Worm (Caenorhabditis elegans) whole organism, young adult: Measurements from ENCODE around the gene srx-32.

Experiments used
- B0336.3 ChIP-seq: fragments of 200-800 bp; sonication (Bioruptor generic); IDR thresholded peaks from 2 replicates; pipeline ENCODE4 v1.3.6; 2022; ENCODE audit warnings: missing genetic modification characterization, missing compliant biosample characterization
- C17E4.6 ChIP-seq: fragments of 200-800 bp; sonication (Bioruptor generic); IDR thresholded peaks from 2 replicates; pipeline ENCODE4 v1.3.6; 2022; ENCODE audit warnings: missing genetic modification reagents, missing genetic modification characterization, missing compliant biosample characterization
- F10E7.11 ChIP-seq: sonication (generic microtip); optimal IDR thresholded peaks from 2 replicates; lab custom pipeline; 2017; ENCODE audit warnings: mild to moderate bottlenecking, missing genetic modification characterization, moderate library complexity, missing compliant biosample characterization
- F22D6.2 ChIP-seq: sonication (generic microtip); optimal IDR thresholded peaks from 2 replicates; lab custom pipeline; 2016; ENCODE audit warnings: mild to moderate bottlenecking, missing genetic modification characterization, missing compliant biosample characterization
- F33H1.4 ChIP-seq: fragments of 200-800 bp; sonication (Bioruptor generic); IDR thresholded peaks from 2 replicates; pipeline ENCODE4 v1.3.6; 2022; ENCODE audit warnings: missing genetic modification reagents, missing genetic modification characterization, missing compliant biosample characterization
- F37B4.10 ChIP-seq: fragments of 200-800 bp; sonication (Bioruptor generic); IDR thresholded peaks from 2 replicates; pipeline ENCODE4 v1.3.6; 2022; ENCODE audit warnings: missing genetic modification characterization, missing compliant biosample characterization
- F49E8.2 ChIP-seq: sonication (generic microtip); optimal IDR thresholded peaks from 3 replicates; lab custom pipeline; 2017; ENCODE audit warnings: missing genetic modification characterization, mild to moderate bottlenecking, missing compliant biosample characterization, antibody characterized with exemption, moderate library complexity; ENCODE audit not compliant: insufficient read depth
- F55B11.4 ChIP-seq: sonication (generic microtip); optimal IDR thresholded peaks from 2 replicates; lab custom pipeline; 2016; ENCODE audit warnings: missing compliant biosample characterization, missing genetic modification characterization, borderline replicate concordance; ENCODE audit not compliant: insufficient read depth
- K12H6.12 ChIP-seq: fragments of 200-800 bp; sonication (Bioruptor generic); optimal IDR thresholded peaks from 2 replicates; lab custom pipeline; 2018; ENCODE audit warnings: mild to moderate bottlenecking, missing genetic modification characterization, missing compliant biosample characterization
- T26A5.8 ChIP-seq: sonication (generic microtip); optimal IDR thresholded peaks from 2 replicates; lab custom pipeline; 2016; ENCODE audit warnings: missing genetic modification characterization, missing compliant biosample characterization
- Y53G8AR.9 ChIP-seq: fragments of 200-800 bp; sonication (Bioruptor generic); conservative IDR thresholded peaks from 2 replicates; pipeline ENCODE4 v1.3.6; 2022; ENCODE audit warnings: missing genetic modification reagents, missing genetic modification characterization, missing compliant biosample characterization
- Y56A3A.18 ChIP-seq: fragments of 200-800 bp; sonication (Bioruptor generic); IDR thresholded peaks from 2 replicates; pipeline ENCODE4 v1.3.6; 2022; ENCODE audit warnings: missing genetic modification reagents, missing genetic modification characterization, missing compliant biosample characterization
- Y67H2A.10 ChIP-seq: fragments of 200-800 bp; sonication (Bioruptor generic); conservative IDR thresholded peaks from 2 replicates; pipeline ENCODE4 v1.3.6; 2022; ENCODE audit warnings: missing genetic modification reagents, missing genetic modification characterization, missing compliant biosample characterization
- Y79H2A.3 ChIP-seq: fragments of 200-800 bp; sonication (Bioruptor generic); conservative IDR thresholded peaks from 2 replicates; pipeline ENCODE4 v1.3.6; 2022; ENCODE audit warnings: missing genetic modification reagents, missing genetic modification characterization, missing compliant biosample characterization
- aptf-2 ChIP-seq: fragments of 200-800 bp; sonication (Bioruptor generic); conservative IDR thresholded peaks from 2 replicates; pipeline ENCODE4 v1.3.6; 2022; ENCODE audit warnings: missing genetic modification reagents, missing genetic modification characterization, missing compliant biosample characterization
- athp-1 ChIP-seq: sonication (generic microtip); optimal IDR thresholded peaks from 2 replicates; lab custom pipeline; 2017; ENCODE audit warnings: mild to moderate bottlenecking, missing genetic modification characterization, missing compliant biosample characterization
- attf-3 ChIP-seq: fragments of 200-800 bp; sonication (Bioruptor generic); conservative IDR thresholded peaks from 2 replicates; pipeline ENCODE4 v1.3.6; 2022; ENCODE audit warnings: missing genetic modification reagents, missing genetic modification characterization, missing compliant biosample characterization
- cebp-1 ChIP-seq, 2 experiments: fragments of 200-800 bp in 1 of 2; sonication (Bioruptor generic) in 1 of 2; sonication (generic microtip) in 1 of 2; IDR thresholded peaks in 1 of 2; optimal IDR thresholded peaks in 1 of 2; 2 replicates each; pipeline versions ENCODE4 v1.3.6 to Lab custom; 2017 to 2022; ENCODE audit warnings: missing compliant biosample characterization in 2 of 2, missing genetic modification characterization in 2 of 2, mild to moderate bottlenecking in 1 of 2, missing genetic modification reagents in 1 of 2, moderate library complexity in 1 of 2
- ceh-27 ChIP-seq: fragments of 200-800 bp; sonication (Bioruptor generic); optimal IDR thresholded peaks from 2 replicates; lab custom pipeline; 2018; ENCODE audit warnings: mild to moderate bottlenecking, missing genetic modification characterization, moderate library complexity, missing compliant biosample characterization
- dox-1 ChIP-seq: fragments of 200-800 bp; sonication (Bioruptor generic); IDR thresholded peaks from 2 replicates; pipeline ENCODE4 v1.3.6; 2022; ENCODE audit warnings: missing genetic modification reagents, missing genetic modification characterization, missing compliant biosample characterization
- efl-1 ChIP-seq: fragments of 150-350 bp; optimal IDR thresholded peaks from 2 replicates; lab custom pipeline; 2014; ENCODE audit warnings: missing biosample characterization, missing genetic modification reagents, missing genetic modification characterization
- hlh-12 ChIP-seq: sonication (generic microtip); optimal IDR thresholded peaks from 2 replicates; lab custom pipeline; 2016; ENCODE audit warnings: missing genetic modification characterization, missing compliant biosample characterization
- hlh-26 ChIP-seq: fragments of 200-800 bp; sonication (Bioruptor generic); conservative IDR thresholded peaks from 2 replicates; pipeline ENCODE4 v1.3.6; 2022; ENCODE audit warnings: missing genetic modification reagents, missing genetic modification characterization, missing compliant biosample characterization
- lag-1 ChIP-seq: fragments of 200-800 bp; sonication (Bioruptor generic); IDR thresholded peaks from 2 replicates; pipeline ENCODE4 v1.3.6; 2022; ENCODE audit warnings: missing genetic modification reagents, missing genetic modification characterization, missing compliant biosample characterization
- let-607 ChIP-seq, 2 experiments: fragments of 200-800 bp in 1 of 2; sonication (Bioruptor generic) in 1 of 2; sonication (generic microtip) in 1 of 2; optimal IDR thresholded peaks; 2 replicates each; lab custom pipeline; 2016 to 2018; ENCODE audit warnings: mild to moderate bottlenecking in 2 of 2, missing compliant biosample characterization in 2 of 2, missing genetic modification characterization in 2 of 2, moderate library complexity in 2 of 2, missing genotype in 1 of 2
- lin-35 ChIP-seq, 3 experiments: fragments of 150-350 bp in 2 of 3; sonication (generic microtip) in 1 of 3; optimal IDR thresholded peaks; 2 replicates each; lab custom pipeline; 2014 to 2018; ENCODE audit warnings: missing biosample characterization in 3 of 3, missing genetic modification characterization in 3 of 3, missing genetic modification reagents in 3 of 3
- lsy-27 ChIP-seq: sonication (generic microtip); optimal IDR thresholded peaks from 2 replicates; lab custom pipeline; 2017; ENCODE audit warnings: missing genetic modification characterization, mild to moderate bottlenecking, missing compliant biosample characterization, antibody characterized with exemption, missing genotype, borderline replicate concordance; ENCODE audit not compliant: insufficient read depth
- madf-3 ChIP-seq: fragments of 200-800 bp; sonication (Bioruptor generic); IDR thresholded peaks from 2 replicates; pipeline ENCODE4 v1.3.6; 2022; ENCODE audit warnings: missing genetic modification reagents, missing genetic modification characterization, missing compliant biosample characterization
- madf-6 ChIP-seq: fragments of 200-800 bp; sonication (Bioruptor generic); IDR thresholded peaks from 2 replicates; pipeline ENCODE4 v1.3.6; 2022; ENCODE audit warnings: missing genetic modification reagents, missing genetic modification characterization, missing compliant biosample characterization
- madf-8 ChIP-seq: fragments of 200-800 bp; sonication (Bioruptor generic); conservative IDR thresholded peaks from 2 replicates; pipeline ENCODE4 v1.3.6; 2022; ENCODE audit warnings: missing genetic modification reagents, missing genetic modification characterization, missing compliant biosample characterization
- mel-28 ChIP-seq: sonication (generic microtip); optimal IDR thresholded peaks from 2 replicates; lab custom pipeline; 2016; ENCODE audit warnings: borderline replicate concordance, mild to moderate bottlenecking, missing genetic modification characterization, missing compliant biosample characterization
- nfya-1 ChIP-seq: sonication (generic microtip); optimal IDR thresholded peaks from 2 replicates; lab custom pipeline; 2017; ENCODE audit warnings: antibody characterized with exemption, missing compliant biosample characterization, missing genetic modification characterization, borderline replicate concordance; ENCODE audit not compliant: insufficient read depth
- nfyb-1 ChIP-seq: fragments of 200-800 bp; sonication (Bioruptor generic); IDR thresholded peaks from 2 replicates; pipeline ENCODE4 v1.3.6; 2022; ENCODE audit warnings: missing genetic modification reagents, missing genetic modification characterization, missing compliant biosample characterization
- nhr-80 ChIP-seq: sonication (generic microtip); optimal IDR thresholded peaks from 2 replicates; lab custom pipeline; 2016; ENCODE audit warnings: missing genetic modification characterization, missing compliant biosample characterization
- rcor-1 ChIP-seq: fragments of 200-800 bp; sonication (Bioruptor generic); IDR thresholded peaks from 2 replicates; pipeline ENCODE4 v1.3.6; 2022; ENCODE audit warnings: missing genetic modification reagents, missing genetic modification characterization, missing compliant biosample characterization
- sea-2 ChIP-seq: fragments of 200-800 bp; sonication (Bioruptor generic); IDR thresholded peaks from 2 replicates; pipeline ENCODE4 v1.3.6; 2022; ENCODE audit warnings: missing genetic modification characterization, missing compliant biosample characterization
- snpc-1.1 ChIP-seq: sonication (generic microtip); optimal IDR thresholded peaks from 2 replicates; lab custom pipeline; 2017; ENCODE audit warnings: missing genetic modification characterization, mild to moderate bottlenecking, missing compliant biosample characterization, antibody characterized with exemption, moderate library complexity, missing genotype, missing genetic modification reagents; ENCODE audit not compliant: insufficient read depth
- snpc-3.4 ChIP-seq: sonication (generic microtip); optimal IDR thresholded peaks from 2 replicates; lab custom pipeline; 2017; ENCODE audit warnings: missing genetic modification characterization, mild to moderate bottlenecking, missing compliant biosample characterization, antibody characterized with exemption, moderate library complexity, missing genotype, missing genetic modification reagents
- snpc-4 ChIP-seq, 5 experiments: fragments of 150-350 bp in 1 of 5; sonication (generic microtip) in 4 of 5; optimal IDR thresholded peaks; 2 replicates each; lab custom pipeline; 2014 to 2018; ENCODE audit warnings: missing genetic modification characterization in 5 of 5, missing biosample characterization in 3 of 5, antibody characterized with exemption in 2 of 5, mild to moderate bottlenecking in 2 of 5, missing compliant biosample characterization in 2 of 5, missing genotype in 2 of 5, moderate library complexity in 2 of 5, missing genetic modification reagents in 1 of 5
- sptf-2 ChIP-seq: fragments of 200-800 bp; sonication (Bioruptor generic); optimal IDR thresholded peaks from 2 replicates; lab custom pipeline; 2018; ENCODE audit warnings: mild to moderate bottlenecking, missing genetic modification characterization, missing compliant biosample characterization
- tbp1 ChIP-seq: fragments of 200-800 bp; sonication (Bioruptor generic); optimal IDR thresholded peaks from 2 replicates; lab custom pipeline; 2018; ENCODE audit warnings: mild to moderate bottlenecking, missing genetic modification characterization, missing compliant biosample characterization
- unc-130 ChIP-seq: sonication (generic microtip); optimal IDR thresholded peaks from 2 replicates; lab custom pipeline; 2016; ENCODE audit warnings: missing genetic modification reagents, missing genetic modification characterization, missing compliant biosample characterization
- xnd-1 ChIP-seq: sonication (generic microtip); optimal IDR thresholded peaks from 2 replicates; lab custom pipeline; 2016; ENCODE audit warnings: missing genotype, missing genetic modification reagents, missing genetic modification characterization, missing compliant biosample characterization
- zim-3 ChIP-seq: sonication (generic microtip); optimal IDR thresholded peaks from 2 replicates; lab custom pipeline; 2017; ENCODE audit warnings: mild to moderate bottlenecking, missing genetic modification characterization, moderate library complexity, missing compliant biosample characterization
- ztf-22 ChIP-seq: fragments of 200-800 bp; sonication (Bioruptor generic); optimal IDR thresholded peaks from 2 replicates; lab custom pipeline; 2018; ENCODE audit warnings: mild to moderate bottlenecking, missing genetic modification characterization, moderate library complexity, missing compliant biosample characterization
- ztf-3 ChIP-seq: fragments of 200-800 bp; sonication (Bioruptor generic); optimal IDR thresholded peaks from 2 replicates; lab custom pipeline; 2018; ENCODE audit warnings: mild to moderate bottlenecking, missing genetic modification characterization, missing compliant biosample characterization

Gene srx-32

ce11 chrV:773256-773655, 47.3 kb downstream of the srx-32 start, which contains the start of gene sti-1 (continued):
- no peak for TF ChIP-seq hlh-12 (tag; lab: Kevin White, UChicago)
- TF ChIP-seq Y67H2A.10 (GFP tag; lab: Robert Waterston, UW) = no peak
- no peak for TF ChIP-seq mel-28 (tag; lab: Kevin White, UChicago)
- peak; percentile 67 for TF ChIP-seq B0336.3
- TF ChIP-seq zim-3 (tag; lab: Kevin White, UChicago) = no peak
- TF ChIP-seq athp-1 = no peak
- TF ChIP-seq snpc-3.4 (tag; lab: Kevin White, UChicago) = peak; percentile 55
- TF ChIP-seq nfya-1 (tag; lab: Kevin White, UChicago) = no peak
- peak; percentile 55 for TF ChIP-seq tbp1 (GFP tag; lab: Kevin White, UChicago)
- TF ChIP-seq T26A5.8 (tag; lab: Kevin White, UChicago) = no peak
- TF ChIP-seq dox-1 (GFP tag; lab: Robert Waterston, UW) = peak; percentile 66
- TF ChIP-seq ztf-3 (GFP tag; lab: Kevin White, UChicago) = no peak
- no peak for TF ChIP-seq nhr-80 (tag; lab: Kevin White, UChicago)
- no peak for TF ChIP-seq F10E7.11 (tag; lab: Kevin White, UChicago)
- no peak for TF ChIP-seq cebp-1 (GFP tag; IDR thresholded peaks at IDR 0.05; lab: Robert Waterston, UW)
- TF ChIP-seq cebp-1 (tag; optimal IDR thresholded peaks at IDR 0.05; lab: Kevin White, UChicago) = peak; percentile 59
- TF ChIP-seq Y56A3A.18 (GFP tag; lab: Robert Waterston, UW) = no peak
- TF ChIP-seq madf-6 (GFP tag; lab: Robert Waterston, UW) = peak; percentile 72
- TF ChIP-seq sea-2 (GFP tag; lab: Robert Waterston, UW) = no peak
- no peak for TF ChIP-seq xnd-1 (tag; lab: Kevin White, UChicago)
- TF ChIP-seq lin-35 (GFP tag; optimal IDR thresholded peaks at IDR 0.05; lab: Kevin White, UChicago) = peak; percentile 39 to 85 (median 72)
- TF ChIP-seq attf-3 = no peak
- TF ChIP-seq F37B4.10 = no peak
- TF ChIP-seq let-607 (tag; optimal IDR thresholded peaks at IDR 0.05; lab: Kevin White, UChicago) = no peak
- TF ChIP-seq sptf-2 (GFP tag; lab: Kevin White, UChicago) = no peak
- no peak for TF ChIP-seq Y79H2A.3 (GFP tag; lab: Robert Waterston, UW)
- no peak for TF ChIP-seq F55B11.4
- no peak for TF ChIP-seq ztf-22 (GFP tag; lab: Kevin White, UChicago)
- TF ChIP-seq F33H1.4 (GFP tag; lab: Robert Waterston, UW) = peak; percentile 28; the same call in 1 of the 2 replicates
- peak; percentile 44; the same call in 1 of the 2 replicates for TF ChIP-seq nfyb-1 (GFP tag; lab: Robert Waterston, UW)
- TF ChIP-seq ceh-27 (GFP tag; lab: Kevin White, UChicago) = peak; percentile 47
- TF ChIP-seq madf-8 (GFP tag; lab: Robert Waterston, UW) = peak; percentile 34
- no peak for TF ChIP-seq unc-130 (GFP tag; lab: Kevin White, UChicago)
- TF ChIP-seq lag-1 (GFP tag; lab: Robert Waterston, UW) = no peak
- no peak for TF ChIP-seq Y53G8AR.9 (GFP tag; lab: Robert Waterston, UW)
- no peak for TF ChIP-seq F22D6.2 (tag; lab: Kevin White, UChicago)
- TF ChIP-seq rcor-1 (GFP tag; lab: Robert Waterston, UW) = peak; percentile 64; the same call in 1 of the 2 replicates
- TF ChIP-seq F49E8.2 (tag; lab: Kevin White, UChicago) = no peak
- TF ChIP-seq hlh-26 (GFP tag; lab: Robert Waterston, UW) = no peak
- TF ChIP-seq lsy-27 (tag; lab: Kevin White, UChicago) = no peak
- TF ChIP-seq efl-1 (GFP tag; lab: Kevin White, UChicago) = peak; percentile 92
- TF ChIP-seq aptf-2 = no peak
- TF ChIP-seq C17E4.6 (GFP tag; lab: Robert Waterston, UW) = no peak
- no peak for TF ChIP-seq snpc-4 (GFP tag; optimal IDR thresholded peaks at IDR 0.05; lab: Kevin White, UChicago)
- TF ChIP-seq snpc-4 (tag; optimal IDR thresholded peaks at IDR 0.05; lab: Kevin White, UChicago) = peak in 3 of 4 experiments; percentile 23 to 65 (median 61)
- peak; percentile 32 for TF ChIP-seq snpc-1.1 (tag; lab: Kevin White, UChicago)
- TF ChIP-seq K12H6.12 (tag; lab: Kevin White, UChicago) = peak; percentile 63
- TF ChIP-seq madf-3 (GFP tag; lab: Robert Waterston, UW) = peak; percentile 70; the same call in 1 of the 2 replicates
